Worm (Caenorhabditis elegans) whole organism, L4 larva: ENCODE measurements around the gene R08C7.1.

Source experiments
- D1046.2 ChIP-seq: fragments of 200-800 bp; sonication (Bioruptor generic); IDR thresholded peaks from 2 replicates; pipeline ENCODE4 v1.3.6; 2022; ENCODE audit warnings: missing genetic modification characterization, missing compliant biosample characterization
- F26F4.8 ChIP-seq: fragments of 200-800 bp; sonication (Bioruptor generic); conservative IDR thresholded peaks from 2 replicates; pipeline ENCODE4 v1.3.6; 2022; ENCODE audit warnings: missing genetic modification characterization, missing compliant biosample characterization
- R02D3.7 ChIP-seq: fragments of 150-350 bp; sonication (generic microtip); optimal IDR thresholded peaks from 3 replicates; lab custom pipeline; 2014; ENCODE audit warnings: missing biosample characterization, missing genetic modification characterization
- T20F7.1 ChIP-seq: fragments of 200-800 bp; sonication (Bioruptor generic); optimal IDR thresholded peaks from 2 replicates; lab custom pipeline; 2018; ENCODE audit warnings: mild to moderate bottlenecking, missing genetic modification characterization, missing compliant biosample characterization
- Y105C5A.15 ChIP-seq: fragments of 200-800 bp; sonication (Bioruptor generic); IDR thresholded peaks from 2 replicates; pipeline ENCODE4 v1.3.6; 2022; ENCODE audit warnings: missing genetic modification characterization, missing compliant biosample characterization
- Y5F2A.4 ChIP-seq: fragments of 200-800 bp; sonication (Bioruptor generic); optimal IDR thresholded peaks from 2 replicates; lab custom pipeline; 2018; ENCODE audit warnings: mild to moderate bottlenecking, missing genetic modification characterization, missing compliant biosample characterization
- Y75B8A.6 ChIP-seq: fragments of 200-800 bp; sonication (Bioruptor generic); IDR thresholded peaks from 2 replicates; pipeline ENCODE4 v1.3.6; 2022; ENCODE audit warnings: missing genetic modification reagents, missing genetic modification characterization, missing compliant biosample characterization
- ZK546.5 ChIP-seq, 2 experiments: sonication (generic microtip); optimal IDR thresholded peaks; 2 replicates each; lab custom pipeline; 2017; ENCODE audit warnings: missing biosample characterization in 2 of 2, missing genetic modification characterization in 2 of 2
- aha-1 ChIP-seq: fragments of 150-350 bp; peaks from one replicate; lab custom pipeline; 2014; ENCODE audit warnings: missing biosample characterization, missing genetic modification characterization
- ama-1 ChIP-seq: fragments of 150-350 bp; optimal IDR thresholded peaks from 2 replicates; lab custom pipeline; 2014; ENCODE audit warnings: inconsistent platforms, mixed read lengths
- ceh-20 ChIP-seq: fragments of 200-800 bp; sonication (Bioruptor generic); IDR thresholded peaks from 2 replicates; pipeline ENCODE4 v1.3.6; 2022; ENCODE audit warnings: missing genetic modification reagents, missing genetic modification characterization, missing compliant biosample characterization
- ceh-32 ChIP-seq: sonication (generic microtip); optimal IDR thresholded peaks from 2 replicates; lab custom pipeline; 2016; ENCODE audit warnings: mild to moderate bottlenecking, missing genetic modification characterization, missing compliant biosample characterization; ENCODE audit not compliant: poor library complexity
- ceh-62 ChIP-seq: sonication (generic microtip); optimal IDR thresholded peaks from 2 replicates; lab custom pipeline; 2017; ENCODE audit warnings: missing biosample characterization, missing genetic modification characterization
- cey-2 ChIP-seq: sonication (generic microtip); optimal IDR thresholded peaks from 3 replicates; lab custom pipeline; 2017; ENCODE audit warnings: missing genetic modification characterization, mild to moderate bottlenecking, missing compliant biosample characterization, antibody characterized with exemption, borderline replicate concordance; ENCODE audit not compliant: insufficient read depth
- daf-16 ChIP-seq, 3 experiments: sonication (generic microtip); optimal IDR thresholded peaks; 2 replicates each; lab custom pipeline; 2016 to 2017; ENCODE audit warnings: missing genetic modification characterization in 3 of 3, missing genetic modification reagents in 3 of 3, mild to moderate bottlenecking in 2 of 3, missing compliant biosample characterization in 2 of 3, missing biosample characterization in 1 of 3, moderate library complexity in 1 of 3
- daf-19 ChIP-seq: fragments of 200-800 bp; sonication (Bioruptor generic); conservative IDR thresholded peaks from 2 replicates; pipeline ENCODE4 v1.3.6; 2022; ENCODE audit warnings: missing genetic modification characterization, missing compliant biosample characterization
- egl-43 ChIP-seq: fragments of 200-800 bp; sonication (Bioruptor generic); IDR thresholded peaks from 2 replicates; pipeline ENCODE4 v1.3.6; 2022; ENCODE audit warnings: missing genetic modification reagents, missing genetic modification characterization, missing compliant biosample characterization
- hlh-11 ChIP-seq: fragments of 200-800 bp; sonication (Bioruptor generic); optimal IDR thresholded peaks from 2 replicates; lab custom pipeline; 2018; ENCODE audit warnings: mild to moderate bottlenecking, missing genetic modification characterization, missing compliant biosample characterization
- hmg-1.1 ChIP-seq: fragments of 200-800 bp; sonication (Bioruptor generic); IDR thresholded peaks from 2 replicates; pipeline ENCODE4 v1.3.6; 2022; ENCODE audit warnings: missing genetic modification reagents, missing genetic modification characterization, missing compliant biosample characterization
- jun-1 ChIP-seq: fragments of 150-350 bp; optimal IDR thresholded peaks from 2 replicates; lab custom pipeline; 2014; ENCODE audit warnings: missing biosample characterization, missing genetic modification reagents, missing genetic modification characterization
- lin-1 ChIP-seq: fragments of 200-800 bp; sonication (Bioruptor generic); IDR thresholded peaks from 2 replicates; pipeline ENCODE4 v1.3.6; 2022; ENCODE audit warnings: missing genetic modification reagents, missing genetic modification characterization, missing compliant biosample characterization
- lin-15B ChIP-seq: fragments of 150-350 bp; sonication (generic microtip); optimal IDR thresholded peaks from 3 replicates; lab custom pipeline; 2014; ENCODE audit warnings: missing biosample characterization, missing genetic modification characterization
- lin-29 ChIP-seq: fragments of 200-800 bp; sonication (Bioruptor generic); IDR thresholded peaks from 2 replicates; pipeline ENCODE4 v1.3.6; 2022; ENCODE audit warnings: missing genetic modification reagents, missing genetic modification characterization, missing compliant biosample characterization
- lin-38 ChIP-seq: fragments of 200-800 bp; sonication (Bioruptor generic); IDR thresholded peaks from 2 replicates; pipeline ENCODE4 v1.3.6; 2022; ENCODE audit warnings: missing genetic modification reagents, missing genetic modification characterization, missing compliant biosample characterization
- lsy-2 ChIP-seq, 2 experiments: fragments of 150-350 bp in 1 of 2; sonication (generic microtip) in 1 of 2; optimal IDR thresholded peaks; 2 replicates each; lab custom pipeline; 2014 to 2017; ENCODE audit warnings: missing biosample characterization in 2 of 2, missing genetic modification characterization in 2 of 2
- madf-5 ChIP-seq, 2 experiments: fragments of 200-800 bp; sonication (Bioruptor generic); IDR thresholded peaks; 2 replicates each; pipeline ENCODE4 v1.3.6; 2022; ENCODE audit warnings: missing compliant biosample characterization in 2 of 2, missing genetic modification characterization in 2 of 2
- mes-2 ChIP-seq: sonication (generic microtip); optimal IDR thresholded peaks from 2 replicates; lab custom pipeline; 2016; ENCODE audit warnings: missing genotype, mild to moderate bottlenecking, missing genetic modification characterization, missing compliant biosample characterization; ENCODE audit not compliant: poor library complexity, severe bottlenecking
- nhr-11 ChIP-seq: fragments of 150-350 bp; optimal IDR thresholded peaks from 2 replicates; lab custom pipeline; 2014; ENCODE audit warnings: missing biosample characterization, missing genetic modification characterization
- nhr-42 ChIP-seq: fragments of 200-800 bp; sonication (Bioruptor generic); IDR thresholded peaks from 2 replicates; pipeline ENCODE4 v1.3.6; 2022; ENCODE audit warnings: missing genetic modification characterization, missing compliant biosample characterization
- nhr-48 ChIP-seq: sonication (generic microtip); optimal IDR thresholded peaks from 2 replicates; lab custom pipeline; 2016; ENCODE audit warnings: mild to moderate bottlenecking, missing genetic modification characterization, missing compliant biosample characterization
- php-3 ChIP-seq: fragments of 200-800 bp; sonication (Bioruptor generic); IDR thresholded peaks from 2 replicates; pipeline ENCODE4 v1.3.6; 2022; ENCODE audit warnings: missing genetic modification reagents, missing genetic modification characterization, missing compliant biosample characterization
- set-16 ChIP-seq: fragments of 200-800 bp; sonication (Bioruptor generic); IDR thresholded peaks from 2 replicates; pipeline ENCODE4 v1.3.6; 2022; ENCODE audit warnings: missing genetic modification reagents, missing genetic modification characterization, missing compliant biosample characterization
- skn-1 ChIP-seq: fragments of 150-350 bp; optimal IDR thresholded peaks from 2 replicates; lab custom pipeline; 2014; ENCODE audit warnings: missing biosample characterization, missing genetic modification characterization
- snpc-1.2 ChIP-seq: fragments of 200-800 bp; sonication (Bioruptor generic); IDR thresholded peaks from 2 replicates; pipeline ENCODE4 v1.3.6; 2022; ENCODE audit warnings: missing genetic modification reagents, missing genetic modification characterization, missing compliant biosample characterization
- tag-97 ChIP-seq: fragments of 200-800 bp; sonication (Bioruptor generic); IDR thresholded peaks from 2 replicates; pipeline ENCODE4 v1.3.6; 2022; ENCODE audit warnings: missing genetic modification characterization, missing compliant biosample characterization
- tra-1 ChIP-seq: fragments of 200-800 bp; sonication (Bioruptor generic); IDR thresholded peaks from 2 replicates; pipeline ENCODE4 v1.3.6; 2022; ENCODE audit warnings: missing genetic modification reagents, missing genetic modification characterization, missing compliant biosample characterization
- unc-130 ChIP-seq: sonication (generic microtip); optimal IDR thresholded peaks from 2 replicates; lab custom pipeline; 2016; ENCODE audit warnings: missing genetic modification reagents, missing genetic modification characterization, missing compliant biosample characterization
- unc-62 ChIP-seq, 3 experiments: fragments of 150-350 bp in 1 of 3; sonication (generic microtip); optimal IDR thresholded peaks in 2 of 3; peaks in 1 of 3; 1 replicate in 1 of 3; 2 replicates in 2 of 3; lab custom pipeline; 2014 to 2017; ENCODE audit warnings: missing biosample characterization in 3 of 3, missing genetic modification characterization in 3 of 3, missing genetic modification reagents in 3 of 3, missing genotype in 1 of 3
- zfp-2 ChIP-seq: sonication (generic microtip); optimal IDR thresholded peaks from 2 replicates; lab custom pipeline; 2016; ENCODE audit warnings: mild to moderate bottlenecking, missing genetic modification characterization, missing compliant biosample characterization
- zfp-3 ChIP-seq: fragments of 200-800 bp; sonication (Bioruptor generic); conservative IDR thresholded peaks from 2 replicates; pipeline ENCODE4 v1.3.6; 2022; ENCODE audit warnings: missing genetic modification reagents, missing genetic modification characterization, missing compliant biosample characterization
- zip-11 ChIP-seq: fragments of 200-800 bp; sonication (Bioruptor generic); IDR thresholded peaks from 2 replicates; pipeline ENCODE4 v1.3.6; 2022; ENCODE audit warnings: missing genetic modification characterization, missing compliant biosample characterization

R08C7.1 gene

DNA sequence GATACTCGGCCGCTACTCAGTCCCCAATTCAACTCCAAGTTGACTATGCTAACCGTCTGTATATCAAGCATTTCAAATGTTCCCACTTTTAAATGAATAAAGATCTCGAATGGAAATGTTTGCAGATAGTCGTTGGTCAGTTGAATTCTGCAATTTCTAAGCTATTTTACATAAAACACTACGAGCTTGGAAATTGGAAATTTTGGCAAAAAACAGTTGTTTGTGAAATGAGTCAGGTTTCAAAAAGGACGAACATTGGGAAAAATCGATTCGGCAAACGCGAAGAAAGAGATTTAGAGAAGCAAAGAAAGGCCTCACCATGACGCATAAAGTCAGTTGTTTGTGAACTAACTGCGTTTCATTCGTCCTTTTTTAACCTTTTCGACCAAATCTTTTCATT is 4.8 kb upstream of the R08C7.1 start (continued):
- TF ChIP-seq set-16 (GFP tag; lab: Robert Waterston, UW) (no peak), lin-15B (tag; lab: Kevin White, UChicago) (no peak), zfp-3 (GFP tag; lab: Robert Waterston, UW) (no peak), F26F4.8 (GFP tag; lab: Robert Waterston, UW) (no peak), unc-62 (GFP tag; optimal IDR thresholded peaks at IDR 0.05 in 1 of 2; lab: Kevin White, UChicago) (peak in 1 of 2 experiments; percentile 67), unc-62 (tag; optimal IDR thresholded peaks at IDR 0.05; lab: Kevin White, UChicago) (no peak), jun-1 (tag; lab: Kevin White, UChicago) (no peak)
- TF ChIP-seq, all 104 proteins: peak for 22

DNA sequence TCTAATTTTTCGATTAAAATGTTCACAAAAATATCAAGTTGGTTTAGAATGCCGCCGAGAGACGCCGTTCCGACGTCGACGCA is 4.6 kb upstream of the R08C7.1 start, which contains the start of gene chat-1:
chat-1 (plus strand) TSS at position 48 of the 83 bp plus-strand sequence.
- TF ChIP-seq Y105C5A.15 (GFP tag; lab: Robert Waterston, UW) (no peak), egl-43 (no peak), tag-97 (GFP tag; lab: Robert Waterston, UW) (no peak), cey-2 (tag; lab: Kevin White, UChicago) (no peak), zfp-2 (tag; lab: Kevin White, UChicago) (no peak), tra-1 (no peak), nhr-42 (GFP tag; lab: Robert Waterston, UW) (no peak), daf-19 (GFP tag; lab: Robert Waterston, UW) (no peak), Y75B8A.6 (no peak), nhr-48 (no peak), ceh-20 (no peak), zip-11 (GFP tag; lab: Robert Waterston, UW) (no peak), lin-29 (GFP tag; lab: Robert Waterston, UW) (no peak), ceh-32 (tag; lab: Kevin White, UChicago) (no peak), ama-1 (lab: Kevin White, UChicago) (no peak), ceh-62 (no peak)

DNA sequence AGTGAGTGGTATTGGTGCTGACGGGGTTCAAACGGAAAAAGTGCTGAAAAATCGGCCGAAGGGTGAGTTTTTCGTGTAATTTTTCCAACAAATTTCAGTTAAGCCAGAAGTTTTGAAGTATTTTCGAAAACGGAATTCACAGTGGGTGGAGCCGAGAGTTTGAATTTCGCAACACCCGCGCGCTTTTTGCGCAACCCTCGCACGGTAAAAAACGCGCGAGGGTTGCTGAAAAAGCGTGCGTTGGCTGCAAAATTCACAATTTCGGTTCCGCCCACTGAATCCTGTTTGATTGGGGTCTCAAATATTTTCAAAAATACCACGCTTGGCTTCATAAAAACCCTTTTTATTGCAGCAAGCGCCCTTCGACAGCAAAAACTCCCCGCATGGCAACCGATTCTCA is 4.3 kb upstream of the R08C7.1 start:
- TF ChIP-seq Y5F2A.4 (GFP tag; lab: Kevin White, UChicago) (no peak), unc-130 (GFP tag; lab: Kevin White, UChicago) (peak; percentile 31), egl-43 (0 out of 2 replicates have a peak, but pooled peaks have one; percentile 55), hlh-11 (tag; lab: Kevin White, UChicago) (no peak), D1046.2 (GFP tag; lab: Robert Waterston, UW) (0 out of 2 replicates have a peak, but pooled peaks have one; percentile 30), lin-38 (GFP tag; lab: Robert Waterston, UW) (peak; percentile 41), snpc-1.2 (GFP tag; lab: Robert Waterston, UW) (peak; percentile 63)

DNA sequence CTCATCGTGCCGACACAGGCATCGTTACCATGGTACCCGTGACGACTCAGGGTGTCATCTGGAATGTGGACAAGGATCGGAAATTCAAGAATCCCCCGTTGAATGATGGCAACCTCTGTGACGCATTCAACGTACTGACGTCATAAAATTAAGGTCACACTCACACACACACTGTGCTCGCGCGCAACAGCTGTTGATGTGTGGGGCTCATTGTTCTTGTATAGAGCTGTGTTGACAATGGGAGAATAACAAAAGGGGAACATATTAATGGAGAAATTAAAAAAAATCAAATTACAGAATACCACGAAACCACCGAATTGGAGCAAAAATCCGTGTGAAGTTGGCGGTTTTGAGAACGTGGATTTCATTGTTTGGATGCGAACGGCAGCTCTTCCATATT is 3.3 kb upstream of the R08C7.1 start:
- TF ChIP-seq tra-1 (no peak), mes-2 (tag; lab: Kevin White, UChicago) (peak; percentile 15)
- TF ChIP-seq, all 104 proteins: peak for 1

DNA sequence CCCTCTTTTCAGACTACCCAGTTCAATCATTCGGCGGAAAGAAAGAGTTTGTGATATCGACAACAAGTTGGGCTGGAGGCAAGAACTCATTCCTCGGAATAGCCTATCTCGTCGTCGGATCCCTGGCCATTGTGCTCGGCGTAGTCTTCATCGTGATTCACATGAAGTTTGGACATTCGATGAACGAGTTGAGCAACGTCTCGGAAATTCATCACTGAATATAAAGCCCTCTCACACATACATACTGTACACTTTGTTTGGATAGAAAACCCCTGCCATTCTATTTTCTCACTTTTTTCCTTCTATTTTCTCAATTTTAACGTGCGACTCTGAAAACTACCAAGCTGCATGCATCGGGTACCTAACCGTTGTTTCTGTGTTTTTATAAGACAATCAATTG is 2.2 kb upstream of the R08C7.1 start, which contains the start of gene R08C7.12:
R08C7.12 (plus strand) TSS at position 301 of the 400 bp plus-strand sequence.
- TF ChIP-seq ceh-32 (tag; lab: Kevin White, UChicago) (no peak), lsy-2 (tag; optimal IDR thresholded peaks at IDR 0.05; lab: Kevin White, UChicago) (no peak), aha-1 (tag; lab: Kevin White, UChicago) (peak; percentile 8)

DNA sequence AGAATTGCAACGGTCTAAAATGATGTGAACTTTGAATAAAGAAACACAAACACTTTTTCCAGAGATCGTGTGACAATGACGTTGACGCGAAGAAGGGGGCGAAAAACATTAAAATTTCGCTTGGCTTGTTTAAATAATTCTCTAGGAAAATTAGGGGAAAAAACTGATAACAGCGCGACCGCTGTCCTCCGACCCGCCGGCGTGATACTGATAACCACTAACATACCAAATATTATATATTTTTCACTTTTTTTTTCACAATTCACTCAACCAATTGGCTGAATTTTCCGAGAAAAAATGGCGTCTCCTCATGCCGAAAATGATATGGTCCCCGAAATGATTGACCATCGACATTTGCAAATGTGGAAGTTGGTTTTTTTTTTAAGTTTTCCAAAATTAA is 1.8 kb upstream of the R08C7.1 start:
- TF ChIP-seq ZK546.5 (tag; optimal IDR thresholded peaks at IDR 0.05; lab: Kevin White, UChicago) (no peak), R02D3.7 (tag; lab: Kevin White, UChicago) (no peak), nhr-11 (tag; lab: Kevin White, UChicago) (no peak), hmg-1.1 (GFP tag; lab: Robert Waterston, UW) (no peak), D1046.2 (GFP tag; lab: Robert Waterston, UW) (0 out of 2 replicates have a peak, but pooled peaks have one; percentile 6), daf-19 (GFP tag; lab: Robert Waterston, UW) (no peak), T20F7.1 (GFP tag; lab: Kevin White, UChicago) (no peak), php-3 (0 out of 2 replicates have a peak, but pooled peaks have one; percentile 20), madf-5 (GFP tag; IDR thresholded peaks at IDR 0.05; lab: Robert Waterston, UW) (no peak), lin-1 (GFP tag; lab: Robert Waterston, UW) (no peak; the same call in 1 of the 2 replicates), tra-1 (0 out of 2 replicates have a peak, but pooled peaks have one; percentile 22), skn-1 (tag; lab: Kevin White, UChicago) (no peak), Y75B8A.6 (0 out of 2 replicates have a peak, but pooled peaks have one; percentile 55), daf-16 (GFP tag; optimal IDR thresholded peaks at IDR 0.05; lab: Kevin White, UChicago) (peak in 1 of 2 experiments; percentile 53), daf-16 (tag; optimal IDR thresholded peaks at IDR 0.05; lab: Kevin White, UChicago) (peak; percentile 64)
